Fruit fly (Drosophila melanogaster) whole organism, embryonic: ENCODE measurements around the gene CG43163.

Experiments used
- ATbp ChIP-seq: fragments of 200-800 bp; sonication (Bioruptor generic); optimal IDR thresholded peaks from 2 replicates; lab custom pipeline; 2017; ENCODE audit warnings: missing biosample characterization, mild to moderate bottlenecking, missing genetic modification characterization, missing genetic modification reagents
- Abd-B ChIP-seq: fragments of 200-800 bp; sonication (Bioruptor generic); optimal IDR thresholded peaks from 2 replicates; lab custom pipeline; 2018; ENCODE audit warnings: missing biosample characterization, mild to moderate bottlenecking, missing genetic modification characterization, moderate library complexity
- Antp ChIP-seq: fragments of 200-800 bp; sonication (Bioruptor generic); optimal IDR thresholded peaks from 3 replicates; lab custom pipeline; 2016; ENCODE audit warnings: missing biosample characterization, missing genetic modification characterization
- CG12219 ChIP-seq: fragments of 200-800 bp; sonication (Bioruptor generic); optimal IDR thresholded peaks from 3 replicates; lab custom pipeline; 2018; ENCODE audit warnings: missing biosample characterization, mild to moderate bottlenecking, missing genetic modification characterization
- CG1233 ChIP-seq: fragments of 200-800 bp; sonication (Bioruptor generic); optimal IDR thresholded peaks from 4 replicates; lab custom pipeline; 2018; ENCODE audit warnings: missing biosample characterization, mild to moderate bottlenecking, missing genetic modification characterization
- CG12391 ChIP-seq: fragments of 200-800 bp; sonication (Bioruptor generic); optimal IDR thresholded peaks from 3 replicates; lab custom pipeline; 2018; ENCODE audit warnings: missing biosample characterization, mild to moderate bottlenecking, missing genetic modification characterization, moderate library complexity
- CG12769 ChIP-seq: fragments of 200-800 bp; sonication (Bioruptor generic); optimal IDR thresholded peaks from 2 replicates; lab custom pipeline; 2019; ENCODE audit warnings: missing biosample characterization, mild to moderate bottlenecking, missing genetic modification characterization, moderate library complexity
- CG13296 ChIP-seq: fragments of 200-800 bp; sonication (Bioruptor generic); optimal IDR thresholded peaks from 3 replicates; lab custom pipeline; 2018; ENCODE audit warnings: missing biosample characterization, mild to moderate bottlenecking, missing genetic modification characterization
- CG13424 ChIP-seq: fragments of 200-800 bp; sonication (Bioruptor generic); optimal IDR thresholded peaks from 2 replicates; lab custom pipeline; 2019; ENCODE audit warnings: missing biosample characterization, mild to moderate bottlenecking, missing genetic modification characterization, moderate library complexity
- CG14050 ChIP-seq: fragments of 200-800 bp; sonication (Bioruptor generic); IDR thresholded peaks from 3 replicates; pipeline ENCODE4 v1.3.6; 2022; ENCODE audit warnings: missing biosample characterization, missing genetic modification characterization
- CG16815 ChIP-seq: fragments of 200-800 bp; sonication (Bioruptor generic); optimal IDR thresholded peaks from 3 replicates; lab custom pipeline; 2017; ENCODE audit warnings: missing biosample characterization, mild to moderate bottlenecking, missing genetic modification characterization
- CG17328 ChIP-seq: fragments of 200-800 bp; sonication (Bioruptor generic); IDR thresholded peaks from 2 replicates; pipeline ENCODE4 v1.3.6; 2022; ENCODE audit warnings: missing biosample characterization, missing genetic modification characterization
- CG17612 ChIP-seq: fragments of 200-800 bp; sonication (Bioruptor generic); IDR thresholded peaks from 2 replicates; pipeline ENCODE4 v1.3.6; 2022; ENCODE audit warnings: missing biosample characterization, missing genetic modification characterization
- CG17912 ChIP-seq: fragments of 200-800 bp; sonication (Bioruptor generic); optimal IDR thresholded peaks from 2 replicates; lab custom pipeline; 2018; ENCODE audit warnings: missing biosample characterization, mild to moderate bottlenecking, missing genetic modification characterization
- CG18262 ChIP-seq: fragments of 200-800 bp; optimal IDR thresholded peaks from 3 replicates; lab custom pipeline; 2019; ENCODE audit warnings: missing biosample characterization, mild to moderate bottlenecking, missing genetic modification characterization, moderate library complexity
- CG2889 ChIP-seq: fragments of 200-800 bp; sonication (Bioruptor generic); IDR thresholded peaks from 3 replicates; pipeline ENCODE4 v1.3.6; 2022; ENCODE audit warnings: missing biosample characterization, missing genetic modification characterization
- CG30431 ChIP-seq: fragments of 200-800 bp; sonication (Bioruptor generic); optimal IDR thresholded peaks from 2 replicates; lab custom pipeline; 2017; ENCODE audit warnings: missing biosample characterization, missing genetic modification characterization
- CG31441 ChIP-seq: fragments of 200-800 bp; sonication (Bioruptor generic); IDR thresholded peaks from 2 replicates; pipeline ENCODE4 v1.3.6; 2022; ENCODE audit warnings: missing biosample characterization, missing genetic modification characterization
- CG33213 ChIP-seq: fragments of 200-800 bp; sonication (Bioruptor generic); optimal IDR thresholded peaks from 3 replicates; lab custom pipeline; 2016; ENCODE audit warnings: missing biosample characterization, missing genetic modification characterization
- CG33557 ChIP-seq: fragments of 200-800 bp; sonication (Bioruptor generic); optimal IDR thresholded peaks from 2 replicates; lab custom pipeline; 2019; ENCODE audit warnings: missing biosample characterization, mild to moderate bottlenecking, missing genetic modification characterization, moderate library complexity
- CG43689 ChIP-seq: fragments of 200-800 bp; sonication (Bioruptor generic); IDR thresholded peaks from 2 replicates; pipeline ENCODE4 v1.3.6; 2022; ENCODE audit warnings: missing biosample characterization, missing genetic modification characterization
- CG4730 ChIP-seq: fragments of 200-800 bp; sonication (Bioruptor generic); IDR thresholded peaks from 2 replicates; pipeline ENCODE4 v1.3.6; 2022; ENCODE audit warnings: missing biosample characterization, missing genetic modification characterization
- CG5245 ChIP-seq: fragments of 200-800 bp; sonication (Bioruptor generic); optimal IDR thresholded peaks from 3 replicates; lab custom pipeline; 2016; ENCODE audit warnings: missing biosample characterization, missing genetic modification characterization
- CG6689 ChIP-seq: fragments of 200-800 bp; sonication (Bioruptor generic); IDR thresholded peaks from 2 replicates; pipeline ENCODE4 v1.3.6; 2022; ENCODE audit warnings: missing biosample characterization, missing genetic modification characterization
- CG9817 ChIP-seq: fragments of 200-800 bp; sonication (Bioruptor generic); optimal IDR thresholded peaks from 2 replicates; lab custom pipeline; 2018; ENCODE audit warnings: missing biosample characterization, mild to moderate bottlenecking, missing genetic modification characterization, moderate library complexity
- Deaf1 ChIP-seq: fragments of 200-800 bp; optimal IDR thresholded peaks from 3 replicates; lab custom pipeline; 2019; ENCODE audit warnings: missing biosample characterization, mild to moderate bottlenecking, missing genetic modification characterization, moderate library complexity
- Hmx ChIP-seq: fragments of 200-800 bp; sonication (Bioruptor generic); optimal IDR thresholded peaks from 2 replicates; lab custom pipeline; 2016; ENCODE audit warnings: missing biosample characterization, missing genetic modification characterization
- Mes4 ChIP-seq: fragments of 200-800 bp; sonication (Bioruptor generic); optimal IDR thresholded peaks from 2 replicates; lab custom pipeline; 2016; ENCODE audit warnings: missing biosample characterization, missing genetic modification characterization
- Mrtf ChIP-seq: fragments of 200-800 bp; sonication (Bioruptor generic); IDR thresholded peaks from 3 replicates; pipeline ENCODE4 v1.3.6; 2022; ENCODE audit warnings: missing biosample characterization, missing genetic modification characterization
- Pdp1 ChIP-seq, 2 experiments: fragments of 200-800 bp; sonication (Bioruptor generic); optimal IDR thresholded peaks; 3 replicates each; lab custom pipeline; 2016; ENCODE audit warnings: missing biosample characterization in 2 of 2, missing genetic modification characterization in 2 of 2, mild to moderate bottlenecking in 1 of 2, moderate library complexity in 1 of 2
- Ptx1 ChIP-seq: fragments of 200-800 bp; sonication (Bioruptor generic); IDR thresholded peaks from 2 replicates; pipeline ENCODE4 v1.3.6; 2022; ENCODE audit warnings: missing biosample characterization, missing genetic modification characterization
- al ChIP-seq: fragments of 200-800 bp; sonication (Bioruptor generic); IDR thresholded peaks from 2 replicates; pipeline ENCODE4 v1.3.6; 2022; ENCODE audit warnings: missing biosample characterization, missing genetic modification characterization
- bab2 ChIP-seq: fragments of 200-800 bp; sonication (Bioruptor generic); optimal IDR thresholded peaks from 2 replicates; lab custom pipeline; 2016; ENCODE audit warnings: missing biosample characterization, missing genetic modification characterization
- cad ChIP-seq: fragments of >200 bp; optimal IDR thresholded peaks from 2 replicates; lab custom pipeline; 2017; ENCODE audit warnings: missing biosample characterization, missing genetic modification characterization
- crp ChIP-seq, 2 experiments: fragments of 200-800 bp; sonication (Bioruptor generic); optimal IDR thresholded peaks; 2 replicates in 1 of 2; 3 replicates in 1 of 2; lab custom pipeline; 2017; ENCODE audit warnings: missing biosample characterization in 2 of 2, missing genetic modification characterization in 2 of 2, mild to moderate bottlenecking in 1 of 2, moderate library complexity in 1 of 2
- cwo ChIP-seq: fragments of 200-800 bp; sonication (Bioruptor generic); optimal IDR thresholded peaks from 3 replicates; lab custom pipeline; 2017; ENCODE audit warnings: missing biosample characterization, missing genetic modification characterization, mild to moderate bottlenecking, moderate library complexity, missing genetic modification reagents
- fd96Cb ChIP-seq: fragments of 200-800 bp; sonication (Bioruptor generic); optimal IDR thresholded peaks from 2 replicates; lab custom pipeline; 2018; ENCODE audit warnings: missing biosample characterization, mild to moderate bottlenecking, missing genetic modification characterization, moderate library complexity
- gfzf ChIP-seq: fragments of 200-800 bp; sonication (Bioruptor generic); optimal IDR thresholded peaks from 2 replicates; lab custom pipeline; 2016; ENCODE audit warnings: missing biosample characterization, mild to moderate bottlenecking, missing genetic modification characterization, moderate library complexity
- gro ChIP-seq: fragments of 200-800 bp; sonication (Bioruptor generic); optimal IDR thresholded peaks from 2 replicates; lab custom pipeline; 2016; ENCODE audit warnings: missing biosample characterization, missing genetic modification characterization
- mam ChIP-seq: fragments of 200-800 bp; sonication (Bioruptor generic); optimal IDR thresholded peaks from 3 replicates; lab custom pipeline; 2016; ENCODE audit warnings: missing biosample characterization, missing genetic modification characterization
- nau ChIP-seq: fragments of 200-800 bp; sonication (Bioruptor generic); optimal IDR thresholded peaks from 3 replicates; lab custom pipeline; 2017; ENCODE audit warnings: missing biosample characterization, mild to moderate bottlenecking, missing genetic modification characterization, missing genetic modification reagents
- nmo ChIP-seq: fragments of 200-800 bp; sonication (Bioruptor generic); optimal IDR thresholded peaks from 2 replicates; lab custom pipeline; 2018; ENCODE audit warnings: missing biosample characterization, mild to moderate bottlenecking, missing genetic modification characterization, moderate library complexity
- prd ChIP-seq, 3 experiments: fragments of >200 bp in 2 of 3; fragments of 200-800 bp in 1 of 3; sonication (Bioruptor generic) in 1 of 3; optimal IDR thresholded peaks in 2 of 3; IDR thresholded peaks in 1 of 3; 2 replicates in 2 of 3; 3 replicates in 1 of 3; pipeline versions ENCODE4 v1.3.6 to Lab custom; 2017 to 2022; ENCODE audit warnings: missing biosample characterization in 1 of 3, missing genetic modification characterization in 1 of 3
- rib ChIP-seq: fragments of 200-800 bp; sonication (Bioruptor generic); IDR thresholded peaks from 2 replicates; pipeline ENCODE4 v1.3.6; 2022; ENCODE audit warnings: missing biosample characterization, missing genetic modification characterization
- ro ChIP-seq: fragments of 200-800 bp; sonication (Bioruptor generic); IDR thresholded peaks from 2 replicates; pipeline ENCODE4 v1.3.6; 2022; ENCODE audit warnings: missing biosample characterization, missing genetic modification characterization
- sisA ChIP-seq: fragments of 200-800 bp; sonication (Bioruptor generic); IDR thresholded peaks from 2 replicates; pipeline ENCODE4 v1.3.6; 2022; ENCODE audit warnings: missing biosample characterization, missing genetic modification characterization
- sr ChIP-seq: fragments of 200-800 bp; sonication (Bioruptor generic); IDR thresholded peaks from 3 replicates; pipeline ENCODE4 v1.3.6; 2022; ENCODE audit warnings: missing biosample characterization, missing genetic modification characterization
- tap ChIP-seq: fragments of 200-800 bp; optimal IDR thresholded peaks from 3 replicates; lab custom pipeline; 2019; ENCODE audit warnings: missing biosample characterization, mild to moderate bottlenecking, missing genetic modification characterization, moderate library complexity

The CG43163 gene

dm6 chr3L:8446050-8446781 lies 60.7 kb downstream of the CG43163 start (continued):
- TF ChIP-seq Ptx1 (GFP tag; lab: Robert Waterston, UW) (0 out of 2 replicates have a peak, but pooled peaks have one; percentile 11), CG9817 (tag; lab: Kevin White, UChicago) (peak; percentile 60), Deaf1 (peak; percentile 14), Mes4 (peak; percentile 5), CG33557 (no peak), nmo (GFP tag; lab: Kevin White, UChicago) (peak; percentile 39), CG1233 (GFP tag; lab: Kevin White, UChicago) (peak; percentile 54), fd96Cb (tag; lab: Kevin White, UChicago) (peak; percentile 26), sisA (GFP tag; lab: Robert Waterston, UW) (peak; percentile 46; the same call in 1 of the 2 replicates), rib (no peak), gro (GFP tag; lab: Kevin White, UChicago) (peak; percentile 60), Antp (GFP tag; lab: Kevin White, UChicago) (peak; percentile 43), CG13296 (peak; percentile 69), cad (GFP tag; lab: Kevin White, UChicago) (no peak), CG13424 (tag; lab: Kevin White, UChicago) (peak; percentile 59), CG17912 (GFP tag; lab: Kevin White, UChicago) (no peak), Hmx (GFP tag; lab: Kevin White, UChicago) (peak; percentile 17), CG17612 (GFP tag; lab: Robert Waterston, UW) (no peak), ATbp (GFP tag; lab: Kevin White, UChicago) (peak; percentile 27), CG12391 (tag; lab: Kevin White, UChicago) (peak; percentile 54), al (GFP tag; lab: Robert Waterston, UW) (peak; percentile 38; the same call in 1 of the 2 replicates), Abd-B (GFP tag; lab: Kevin White, UChicago) (no peak), nau (GFP tag; lab: Kevin White, UChicago) (no peak), gfzf (GFP tag; lab: Kevin White, UChicago) (no peak), CG14050 (GFP tag; lab: Robert Waterston, UW) (peak; percentile 59; the same call in 2 of the 3 replicates), ro (GFP tag; lab: Robert Waterston, UW) (no peak), sr (GFP tag; lab: Robert Waterston, UW) (no peak), tap (tag; lab: Kevin White, UChicago) (peak; percentile 51), CG43689 (no peak), Pdp1 (GFP tag; optimal IDR thresholded peaks at IDR 0.05; lab: Kevin White, UChicago) (peak; percentile 47 to 85), CG2889 (no peak), CG16815 (no peak), cwo (GFP tag; lab: Kevin White, UChicago) (peak; percentile 30), CG33213 (GFP tag; lab: Kevin White, UChicago) (peak; percentile 29), CG18262 (tag; lab: Kevin White, UChicago) (peak; percentile 5), crp (GFP tag; optimal IDR thresholded peaks at IDR 0.05; lab: Kevin White, UChicago) (no peak), CG5245 (GFP tag; lab: Kevin White, UChicago) (no peak), CG12769 (peak; percentile 76), CG30431 (GFP tag; lab: Kevin White, UChicago) (no peak), CG6689 (peak; percentile 31; the same call in 1 of the 2 replicates), bab2 (GFP tag; lab: Kevin White, UChicago) (peak; percentile 23), CG31441 (peak; percentile 38; the same call in 1 of the 2 replicates), CG4730 (peak; percentile 13; the same call in 1 of the 2 replicates), Mrtf (GFP tag; lab: Robert Waterston, UW) (peak; percentile 46; the same call in 1 of the 3 replicates), CG12219 (peak; percentile 43), mam (peak; percentile 60), CG17328 (peak; percentile 43; the same call in 1 of the 2 replicates), prd (optimal IDR thresholded peaks at IDR 0.05; lab: Kevin White, UChicago) (no peak), prd (GFP tag; IDR thresholded peaks at IDR 0.05; lab: Robert Waterston, UW) (no peak)
